Worm (Caenorhabditis elegans) whole organism, young adult: ENCODE data around the gene rsf-1.

Source experiments
- rpc-1 ChIP-seq, 2 experiments: fragments of 150-350 bp in 1 of 2; sonication (generic microtip) in 1 of 2; optimal IDR thresholded peaks; 2 replicates each; lab custom pipeline; 2014 to 2018; ENCODE audit warnings: missing biosample characterization in 1 of 2, missing genetic modification characterization in 1 of 2, missing genetic modification reagents in 1 of 2, missing genotype in 1 of 2
- tbp1 ChIP-seq: fragments of 200-800 bp; sonication (Bioruptor generic); optimal IDR thresholded peaks from 2 replicates; lab custom pipeline; 2018; ENCODE audit warnings: mild to moderate bottlenecking, missing genetic modification characterization, missing compliant biosample characterization
- unc-130 ChIP-seq: sonication (generic microtip); optimal IDR thresholded peaks from 2 replicates; lab custom pipeline; 2016; ENCODE audit warnings: missing genetic modification reagents, missing genetic modification characterization, missing compliant biosample characterization
- unc-62 ChIP-seq: fragments of 150-350 bp; optimal IDR thresholded peaks from 2 replicates; lab custom pipeline; 2014; ENCODE audit warnings: missing biosample characterization, missing genetic modification reagents, missing genetic modification characterization

DNA sequence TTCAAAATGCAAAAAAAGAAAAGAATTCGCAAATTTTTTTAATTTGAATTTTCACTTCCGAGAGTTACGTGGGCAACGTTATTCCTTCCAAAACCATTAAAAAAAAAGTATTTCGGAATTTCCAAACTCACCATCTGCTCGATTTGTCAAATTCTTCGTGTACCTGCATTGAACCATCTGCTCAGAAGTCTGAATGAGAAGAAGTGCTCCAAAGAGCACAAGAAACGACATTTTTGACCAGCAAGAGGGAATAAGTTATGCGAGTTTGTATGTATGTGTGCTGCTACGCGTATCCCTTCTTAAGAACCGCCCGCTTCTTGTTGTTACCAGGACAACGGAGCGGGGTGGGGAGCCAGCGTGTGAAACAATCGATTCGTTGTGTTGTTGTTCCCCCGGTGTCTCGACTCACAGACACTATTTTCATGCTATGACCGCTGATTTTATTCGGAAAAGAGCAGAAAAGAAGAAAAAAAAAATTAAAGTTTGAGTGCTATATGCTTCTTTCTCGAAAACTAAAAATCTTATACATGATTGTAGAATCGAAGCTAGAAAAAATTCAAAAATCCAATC is 37.2 kb downstream of the rsf-1 start, which contains the start of gene lgc-20:
- TF ChIP-seq rpc-1 (optimal IDR thresholded peaks at IDR 0.05; lab: Kevin White, UChicago): no peak
- no peak for TF ChIP-seq rpc-1 (tag; optimal IDR thresholded peaks at IDR 0.05; lab: Kevin White, UChicago)
- TF ChIP-seq unc-130 (GFP tag; lab: Kevin White, UChicago): no peak
- no peak for TF ChIP-seq unc-62 (GFP tag; lab: Kevin White, UChicago)
- no peak for TF ChIP-seq tbp1 (GFP tag; lab: Kevin White, UChicago)
